Worm (Caenorhabditis elegans) whole organism, L3 larva: ENCODE measurements around the gene nhr-109.

Source experiments
- R02D3.7 ChIP-seq: fragments of 150-350 bp; optimal IDR thresholded peaks from 2 replicates; lab custom pipeline; 2014; ENCODE audit warnings: missing biosample characterization, missing genetic modification characterization
- aly-2 ChIP-seq: fragments of 150-350 bp; optimal IDR thresholded peaks from 2 replicates; lab custom pipeline; 2014; ENCODE audit warnings: missing biosample characterization, missing genetic modification characterization
- ama-1 ChIP-seq: fragments of 150-350 bp; optimal IDR thresholded peaks from 2 replicates; lab custom pipeline; 2018
- ceh-28 ChIP-seq: fragments of 150-350 bp; optimal IDR thresholded peaks from 2 replicates; lab custom pipeline; 2014; ENCODE audit warnings: missing biosample characterization, missing genetic modification reagents, missing genetic modification characterization
- ceh-82 ChIP-seq: fragments of 150-350 bp; optimal IDR thresholded peaks from 2 replicates; lab custom pipeline; 2014; ENCODE audit warnings: missing biosample characterization, missing genetic modification characterization
- ceh-9 ChIP-seq: sonication (generic microtip); optimal IDR thresholded peaks from 2 replicates; lab custom pipeline; 2018; ENCODE audit warnings: missing biosample characterization, missing genetic modification characterization
- daf-12 ChIP-seq: fragments of 150-350 bp; optimal IDR thresholded peaks from 2 replicates; lab custom pipeline; 2014; ENCODE audit warnings: missing biosample characterization, missing genetic modification reagents, missing genetic modification characterization
- egl-27 ChIP-seq: sonication (generic microtip); optimal IDR thresholded peaks from 4 replicates; lab custom pipeline; 2017; ENCODE audit warnings: missing biosample characterization, missing genetic modification reagents, missing genetic modification characterization
- egl-5 ChIP-seq: fragments of 150-350 bp; optimal IDR thresholded peaks from 2 replicates; lab custom pipeline; 2017; ENCODE audit warnings: missing biosample characterization, missing genetic modification reagents, missing genetic modification characterization, inconsistent platforms
- elt-2 ChIP-seq: sonication (generic microtip); optimal IDR thresholded peaks from 2 replicates; lab custom pipeline; 2016; ENCODE audit warnings: missing genetic modification reagents, mild to moderate bottlenecking, missing genetic modification characterization, missing compliant biosample characterization
- elt-3 ChIP-seq, 3 experiments: fragments of 150-350 bp in 1 of 3; sonication (generic microtip) in 2 of 3; optimal IDR thresholded peaks; 2 replicates in 2 of 3; 4 replicates in 1 of 3; lab custom pipeline; 2014 to 2017; ENCODE audit warnings: missing biosample characterization in 3 of 3, missing genetic modification characterization in 3 of 3
- eor-1 ChIP-seq, 2 experiments: fragments of 150-350 bp; optimal IDR thresholded peaks; 2 replicates each; lab custom pipeline; 2014 to 2018; ENCODE audit warnings: missing biosample characterization in 2 of 2, missing genetic modification characterization in 2 of 2
- fkh-10 ChIP-seq: sonication (generic microtip); optimal IDR thresholded peaks from 2 replicates; lab custom pipeline; 2017; ENCODE audit warnings: missing biosample characterization, missing genetic modification reagents, missing genetic modification characterization
- fos-1 ChIP-seq: fragments of 150-350 bp; optimal IDR thresholded peaks from 2 replicates; lab custom pipeline; 2014; ENCODE audit warnings: missing biosample characterization, missing genetic modification characterization
- hmg-11 ChIP-seq: sonication (generic microtip); optimal IDR thresholded peaks from 2 replicates; lab custom pipeline; 2016; ENCODE audit warnings: missing genetic modification characterization, missing compliant biosample characterization
- lin-39 ChIP-seq: fragments of 150-350 bp; optimal IDR thresholded peaks from 2 replicates; lab custom pipeline; 2018; ENCODE audit warnings: missing biosample characterization, missing genetic modification reagents, missing genetic modification characterization
- mdl-1 ChIP-seq: fragments of 150-350 bp; optimal IDR thresholded peaks from 2 replicates; lab custom pipeline; 2014; ENCODE audit warnings: missing biosample characterization, missing genetic modification characterization
- mml-1 ChIP-seq: fragments of 150-350 bp; sonication (generic microtip); optimal IDR thresholded peaks from 3 replicates; lab custom pipeline; 2014; ENCODE audit warnings: missing biosample characterization, missing genetic modification characterization
- nfya-1 ChIP-seq: sonication (generic microtip); optimal IDR thresholded peaks from 2 replicates; lab custom pipeline; 2017; ENCODE audit warnings: missing genetic modification characterization, mild to moderate bottlenecking, missing compliant biosample characterization, antibody characterized with exemption, moderate library complexity; ENCODE audit not compliant: insufficient read depth
- nhr-11 ChIP-seq: fragments of 150-350 bp; optimal IDR thresholded peaks from 2 replicates; lab custom pipeline; 2014; ENCODE audit warnings: missing biosample characterization, missing genetic modification characterization
- nhr-237 ChIP-seq: fragments of 150-350 bp; optimal IDR thresholded peaks from 2 replicates; lab custom pipeline; 2014; ENCODE audit warnings: missing biosample characterization, missing genetic modification characterization
- nhr-28 ChIP-seq: fragments of 150-350 bp; optimal IDR thresholded peaks from 2 replicates; lab custom pipeline; 2014; ENCODE audit warnings: missing biosample characterization, missing genetic modification characterization
- nhr-67 ChIP-seq: fragments of 150-350 bp; optimal IDR thresholded peaks from 2 replicates; lab custom pipeline; 2014; ENCODE audit warnings: missing biosample characterization, missing genetic modification characterization
- nhr-76 ChIP-seq: fragments of 150-350 bp; sonication (generic microtip); optimal IDR thresholded peaks from 5 replicates; lab custom pipeline; 2014; ENCODE audit warnings: missing biosample characterization, missing genetic modification characterization
- nhr-77 ChIP-seq: fragments of 150-350 bp; optimal IDR thresholded peaks from 2 replicates; lab custom pipeline; 2014; ENCODE audit warnings: missing biosample characterization, missing genetic modification characterization
- pha-4 ChIP-seq: fragments of 150-350 bp; optimal IDR thresholded peaks from 2 replicates; lab custom pipeline; 2014; ENCODE audit warnings: missing biosample characterization, missing genetic modification reagents, missing genetic modification characterization
- pqm-1 ChIP-seq: fragments of 150-350 bp; optimal IDR thresholded peaks from 2 replicates; lab custom pipeline; 2017; ENCODE audit warnings: missing biosample characterization, missing genetic modification characterization, inconsistent platforms
- sea-2 ChIP-seq: fragments of 150-350 bp; sonication (generic microtip); optimal IDR thresholded peaks from 4 replicates; lab custom pipeline; 2014; ENCODE audit warnings: missing biosample characterization, missing genetic modification reagents, missing genetic modification characterization
- skn-1 ChIP-seq: fragments of 150-350 bp; optimal IDR thresholded peaks from 2 replicates; lab custom pipeline; 2014; ENCODE audit warnings: missing biosample characterization, missing genetic modification characterization
- unc-62 ChIP-seq: fragments of 150-350 bp; sonication (generic microtip); optimal IDR thresholded peaks from 4 replicates; lab custom pipeline; 2014; ENCODE audit warnings: missing biosample characterization, missing genetic modification reagents, missing genetic modification characterization
- zag-1 ChIP-seq: fragments of 150-350 bp; optimal IDR thresholded peaks from 2 replicates; lab custom pipeline; 2014; ENCODE audit warnings: missing biosample characterization, missing genetic modification characterization
- ztf-4 ChIP-seq: fragments of 150-350 bp; optimal IDR thresholded peaks from 2 replicates; lab custom pipeline; 2014; ENCODE audit warnings: missing biosample characterization, missing genetic modification characterization

The nhr-109 gene

DNA sequence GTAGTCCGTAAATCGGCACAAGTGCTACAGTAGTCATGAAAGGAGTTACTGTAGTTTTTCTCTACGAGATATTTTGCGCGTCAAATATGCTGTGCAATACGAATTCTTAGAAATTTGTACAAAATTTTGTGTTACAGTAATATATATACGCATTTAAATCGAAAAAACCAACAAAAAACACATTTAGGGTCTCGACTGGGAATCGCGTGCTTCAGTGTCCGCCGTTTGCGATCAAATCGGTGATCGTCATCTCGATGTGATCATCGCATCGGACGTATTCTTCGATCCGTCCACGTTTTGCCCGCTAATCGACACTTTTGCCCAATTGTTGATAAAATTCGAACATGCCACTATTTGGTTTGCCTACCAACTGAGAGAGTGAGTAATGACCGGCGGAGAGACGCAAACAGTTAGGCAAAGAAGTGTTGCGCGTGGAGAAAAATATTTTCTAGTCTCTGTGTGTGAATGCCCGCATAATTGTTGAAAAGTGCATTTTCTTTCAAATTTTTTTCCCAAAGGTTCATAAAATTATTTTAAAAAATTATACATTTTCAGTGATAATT lies 35.8 kb downstream of the nhr-109 start:
- TF ChIP-seq mml-1 (no peak), nhr-67 (tag; lab: Kevin White, UChicago) (no peak), pqm-1 (tag; lab: Kevin White, UChicago) (peak; percentile 52), zag-1 (no peak), R02D3.7 (tag; lab: Kevin White, UChicago) (no peak), nhr-28 (no peak), daf-12 (tag; lab: Kevin White, UChicago) (no peak), eor-1 (tag; optimal IDR thresholded peaks at IDR 0.05; lab: Kevin White, UChicago) (no peak), egl-5 (tag; lab: Kevin White, UChicago) (no peak), nhr-237 (tag; lab: Kevin White, UChicago) (no peak), nhr-11 (no peak), pha-4 (tag; lab: Kevin White, UChicago) (peak; percentile 31), ceh-28 (tag; lab: Kevin White, UChicago) (no peak), egl-27 (tag; lab: Kevin White, UChicago) (no peak), sea-2 (GFP tag; lab: Kevin White, UChicago) (no peak), lin-39 (no peak), nhr-77 (tag; lab: Kevin White, UChicago) (no peak)

DNA sequence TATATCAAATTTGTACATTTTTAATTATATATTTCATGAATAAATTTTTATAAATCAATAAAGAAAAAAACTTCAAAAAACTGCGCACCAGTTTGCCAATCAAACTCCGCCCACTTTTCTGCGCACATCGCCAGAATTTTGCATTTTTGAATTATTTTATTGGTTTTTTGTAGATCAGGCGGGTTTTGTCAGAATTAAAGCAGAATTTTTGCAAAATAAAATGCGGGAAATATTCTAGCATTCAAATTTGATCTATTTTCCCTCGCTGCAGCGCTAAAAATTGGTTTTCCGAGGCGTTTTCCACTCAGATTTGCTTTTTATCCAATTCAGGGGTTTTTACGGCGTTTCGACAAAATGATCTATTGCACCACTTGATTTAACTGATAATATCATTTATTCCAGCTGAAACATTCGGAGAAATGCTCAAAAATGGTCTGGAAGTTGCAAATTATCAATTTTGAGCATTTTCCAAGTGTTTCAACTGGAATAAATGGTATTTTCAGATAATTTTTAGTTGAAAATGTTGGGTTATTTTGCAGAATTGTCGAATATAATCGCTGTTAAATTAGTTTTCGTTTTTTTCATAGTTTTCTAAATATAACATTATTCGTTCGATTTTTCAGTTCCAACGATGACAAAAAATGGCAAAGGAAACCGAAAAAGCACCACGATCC lies 37.9 kb downstream of the nhr-109 start, which contains the start of gene W06B4.1:
TSS of gene W06B4.1 (plus strand) at position 624 of the 674 bp plus-strand sequence.
- TF ChIP-seq pqm-1 (tag; lab: Kevin White, UChicago), result no peak
- no peak for TF ChIP-seq lin-39
- TF ChIP-seq nhr-237 (tag; lab: Kevin White, UChicago), result no peak
- no peak for TF ChIP-seq ceh-9 (tag; lab: Kevin White, UChicago)
- no peak for TF ChIP-seq mdl-1 (tag; lab: Kevin White, UChicago)
- no peak for TF ChIP-seq unc-62 (GFP tag; lab: Kevin White, UChicago)
- TF ChIP-seq ama-1 (lab: Kevin White, UChicago), result no peak

DNA sequence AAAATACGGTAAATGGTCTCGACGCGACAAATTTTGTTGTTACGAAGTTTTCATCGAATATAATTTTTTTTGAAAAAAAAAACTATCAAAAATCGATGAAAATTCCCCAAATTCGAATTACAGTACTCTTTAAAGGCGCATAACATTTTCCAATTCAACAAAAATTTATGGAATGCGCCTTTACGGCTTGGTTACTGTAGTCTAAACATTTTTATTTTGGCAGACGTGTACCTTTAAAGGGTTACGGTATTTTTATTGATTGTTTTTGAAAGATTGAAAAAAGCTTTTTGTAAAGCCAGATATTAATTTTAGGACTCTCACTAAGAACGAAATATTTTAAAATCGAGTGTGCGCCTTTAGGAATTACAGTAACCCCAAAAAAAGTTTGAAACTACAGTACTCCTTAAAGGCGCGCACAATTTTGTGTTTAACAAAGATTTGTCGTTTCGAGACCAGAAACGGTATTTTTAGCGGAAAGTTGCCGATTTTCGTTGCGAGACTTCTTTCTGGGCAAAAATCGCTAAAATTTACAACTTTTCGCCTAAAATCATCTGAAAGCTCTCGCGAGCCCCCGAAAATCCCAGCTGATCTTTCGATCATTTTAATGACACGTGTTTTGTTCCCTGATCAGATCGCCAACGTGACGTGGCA lies 41.0 kb downstream of the nhr-109 start:
- TF ChIP-seq ama-1 (lab: Kevin White, UChicago), result no peak
- TF ChIP-seq unc-62 (GFP tag; lab: Kevin White, UChicago), result no peak
- TF ChIP-seq fos-1 (tag; lab: Kevin White, UChicago), result no peak
- no peak for TF ChIP-seq skn-1 (tag; lab: Kevin White, UChicago)
- no peak for TF ChIP-seq pha-4 (tag; lab: Kevin White, UChicago)
- no peak for TF ChIP-seq eor-1 (tag; optimal IDR thresholded peaks at IDR 0.05; lab: Kevin White, UChicago)
- no peak for TF ChIP-seq hmg-11 (tag; lab: Kevin White, UChicago)
- TF ChIP-seq elt-2 (tag; lab: Kevin White, UChicago), result no peak
- no peak for TF ChIP-seq sea-2 (GFP tag; lab: Kevin White, UChicago)
- TF ChIP-seq mml-1, result no peak
- TF ChIP-seq daf-12 (tag; lab: Kevin White, UChicago), result no peak
- no peak for TF ChIP-seq nhr-28
- TF ChIP-seq ztf-4, result no peak
- no peak for TF ChIP-seq nfya-1 (tag; lab: Kevin White, UChicago)
- no peak for TF ChIP-seq nhr-76 (tag; lab: Kevin White, UChicago)

DNA sequence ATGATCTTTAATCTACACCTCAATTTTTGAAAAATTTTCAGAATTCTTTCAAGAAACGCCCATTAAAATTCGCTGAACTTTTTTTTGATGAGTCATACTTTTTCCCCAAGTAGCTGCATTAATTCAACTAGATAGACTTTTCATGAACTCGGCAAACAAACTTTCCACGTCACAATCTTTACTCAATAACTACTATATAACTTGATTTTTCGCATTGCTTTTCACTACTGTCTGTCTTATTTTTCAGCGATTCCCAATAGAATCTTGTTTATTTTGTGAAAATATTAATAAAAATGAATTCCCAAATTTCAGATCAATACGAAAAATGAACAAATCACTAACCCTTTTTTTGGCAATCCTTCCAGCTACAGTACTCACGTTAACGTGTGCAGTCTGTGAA lies 45.1 kb downstream of the nhr-109 start, which contains the start of gene T05C1.1:
TSS of gene T05C1.1 (plus strand) at position 301 of the 400 bp plus-strand sequence.
- TF ChIP-seq fkh-10 (GFP tag; lab: Kevin White, UChicago), result no peak
- no peak for TF ChIP-seq ceh-82 (tag; lab: Kevin White, UChicago)
- TF ChIP-seq ztf-4, result no peak
- TF ChIP-seq R02D3.7 (tag; lab: Kevin White, UChicago), result no peak
- TF ChIP-seq elt-2 (tag; lab: Kevin White, UChicago), result no peak
- no peak for TF ChIP-seq aly-2 (tag; lab: Kevin White, UChicago)
- no peak for TF ChIP-seq elt-3 (tag; optimal IDR thresholded peaks at IDR 0.05; lab: Kevin White, UChicago)
- no peak for TF ChIP-seq nhr-67 (tag; lab: Kevin White, UChicago)
- no peak for TF ChIP-seq sea-2 (GFP tag; lab: Kevin White, UChicago)
